Fruit fly (Drosophila melanogaster) ovary, adult (tissue): ENCODE data around the gene CG7059.

Experiments used
- CG17801 ChIP-seq: fragments of 200-800 bp; optimal IDR thresholded peaks from 2 replicates; lab custom pipeline; 2019; ENCODE audit warnings: missing biosample characterization, mild to moderate bottlenecking, missing genetic modification characterization, moderate library complexity; ENCODE audit not compliant: partially characterized antibody

CG7059 gene

DNA sequence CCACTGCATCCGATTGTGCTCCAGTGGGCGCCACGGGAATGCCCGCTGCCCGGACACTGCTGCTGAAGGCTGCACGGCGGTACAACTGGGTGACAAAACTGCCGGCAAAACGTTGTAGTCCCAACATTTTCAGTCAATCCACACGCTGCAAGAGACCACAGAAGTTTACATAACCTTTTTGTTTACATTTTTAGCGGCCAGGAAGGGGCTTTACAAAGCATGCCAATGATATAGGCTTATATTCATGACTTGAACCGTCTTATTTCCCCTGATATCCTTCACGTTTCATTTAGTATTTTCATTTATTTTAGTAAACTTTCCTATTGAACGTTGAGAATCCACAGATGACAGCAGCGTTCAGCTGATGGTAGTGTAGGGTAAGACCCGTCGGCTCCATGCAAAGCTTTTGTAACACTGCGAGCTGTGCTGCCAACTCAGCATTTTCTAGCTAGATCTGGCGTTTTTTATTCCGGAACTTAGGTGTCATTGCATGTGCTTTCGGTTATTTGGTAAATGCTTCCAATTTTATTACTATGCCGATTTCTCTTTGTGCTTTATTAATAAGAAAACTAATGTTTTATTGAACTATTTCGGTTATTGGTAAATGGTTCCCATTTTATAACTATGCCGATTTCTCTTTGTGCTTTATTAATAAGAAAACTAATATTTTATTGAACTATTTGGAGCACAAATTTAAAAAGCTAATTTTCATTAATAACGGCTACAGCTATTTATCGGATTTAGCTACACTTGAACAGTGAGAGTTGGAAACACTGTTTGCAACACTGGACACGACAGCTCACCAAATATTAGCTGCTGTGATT is 21.2 kb downstream of the CG7059 start, which contains the start of the genes CG13850 and lqfR:
CG13850 (minus strand) TSS at position 379 of the 824 bp plus-strand sequence.
lqfR (plus strand) TSS at position 765 of the 824 bp plus-strand sequence.
- peak; percentile 50 for TF ChIP-seq CG17801 (GFP tag; lab: Kevin White, UChicago)

DNA sequence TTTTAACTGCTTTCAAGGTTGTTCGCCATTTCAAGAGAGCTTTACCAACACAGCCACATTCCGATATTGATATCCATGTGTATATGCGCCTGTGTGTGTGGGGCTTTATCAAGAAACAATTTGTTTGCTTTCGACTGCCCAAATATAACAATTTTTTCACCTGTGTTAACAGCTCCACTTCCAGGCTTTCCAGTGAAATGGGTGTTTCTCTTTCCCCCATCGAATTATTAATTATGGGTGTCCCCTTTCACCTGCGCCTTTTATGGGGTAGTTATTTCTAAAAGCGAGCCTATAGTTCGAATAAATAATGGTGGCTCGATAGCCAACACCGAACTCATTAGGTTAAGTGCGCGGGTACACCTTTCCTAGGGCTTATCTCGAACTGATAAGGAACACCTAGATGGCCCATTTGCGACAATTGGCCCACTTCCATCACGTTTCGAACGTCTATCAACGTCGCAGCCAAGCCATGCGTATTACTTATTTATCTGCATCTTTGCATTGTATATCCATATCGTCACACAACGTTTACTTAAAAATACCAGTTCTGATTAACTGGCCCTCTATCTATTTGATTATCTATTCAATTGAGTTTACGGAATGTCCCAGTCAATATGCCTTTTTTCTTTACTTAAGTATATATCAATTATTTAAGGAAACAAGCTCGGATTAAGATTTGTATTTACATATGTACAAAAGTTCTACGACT is 22.5 kb downstream of the CG7059 start:
- no peak for TF ChIP-seq CG17801 (GFP tag; lab: Kevin White, UChicago)

- TF ChIP-seq CG17801 (GFP tag; lab: Kevin White, UChicago): peak; percentile 59
These were observed 31.3 kb downstream of the CG7059 start, which contains the start of the genes Nop56 and mats for dm6 chr3R:22420911-22421310. Nop56 (minus strand) TSS chr3R:22421068. mats (plus strand) TSS chr3R:22421161.

- TF ChIP-seq CG17801 (GFP tag; lab: Kevin White, UChicago): peak; percentile 67
These were observed 32.0 kb downstream of the CG7059 start for dm6 chr3R:22421618-22422017.

- TF ChIP-seq CG17801 (GFP tag; lab: Kevin White, UChicago): no peak
These were observed 34.4 kb downstream of the CG7059 start for dm6 chr3R:22423996-22424395.

- TF ChIP-seq CG17801 (GFP tag; lab: Kevin White, UChicago): peak; percentile 57
These were observed 35.1 kb downstream of the CG7059 start, which contains the start of gene pinta for dm6 chr3R:22424602-22425190. pinta (minus strand) TSS chr3R:22424929.

- no peak for TF ChIP-seq CG17801 (GFP tag; lab: Kevin White, UChicago)
These were observed 42.7 kb downstream of the CG7059 start for dm6 chr3R:22432200-22432804.

DNA sequence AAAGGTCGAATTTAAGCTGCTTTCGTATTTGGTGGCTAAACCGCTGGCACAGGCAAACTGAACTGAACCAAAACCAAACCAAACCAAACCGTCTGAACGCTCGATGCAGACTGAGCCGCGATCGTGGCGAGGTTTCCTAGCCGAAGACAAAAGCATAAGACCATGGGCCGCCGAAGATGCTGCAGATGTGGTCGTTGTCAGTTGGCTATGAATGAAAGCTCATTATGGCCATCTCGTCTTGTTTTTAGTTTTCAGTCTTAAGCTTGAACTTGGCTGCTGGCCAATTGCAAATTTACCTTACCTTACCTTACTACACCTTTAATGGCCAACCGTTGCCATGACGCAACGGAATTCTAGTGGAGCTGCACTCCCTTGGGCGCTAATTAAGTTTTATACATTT is 46.5 kb downstream of the CG7059 start, which contains the start of gene CG13847:
CG13847 (minus strand) TSS at position 101 of the 400 bp plus-strand sequence.
- no peak for TF ChIP-seq CG17801 (GFP tag; lab: Kevin White, UChicago)

- TF ChIP-seq CG17801 (GFP tag; lab: Kevin White, UChicago): no peak
These were observed 48.7 kb downstream of the CG7059 start for dm6 chr3R:22438301-22438700.
